Worm (Caenorhabditis elegans) whole organism, young adult: Measurements from ENCODE around the gene btb-5.

Source experiments
- F57A8.1 ChIP-seq: fragments of 200-800 bp; sonication (Bioruptor generic); optimal IDR thresholded peaks from 2 replicates; lab custom pipeline; 2018; ENCODE audit warnings: mild to moderate bottlenecking, missing genetic modification characterization, moderate library complexity, missing compliant biosample characterization
- cebp-1 ChIP-seq, 2 experiments: fragments of 200-800 bp in 1 of 2; sonication (Bioruptor generic) in 1 of 2; sonication (generic microtip) in 1 of 2; IDR thresholded peaks in 1 of 2; optimal IDR thresholded peaks in 1 of 2; 2 replicates each; pipeline versions ENCODE4 v1.3.6 to Lab custom; 2017 to 2022; ENCODE audit warnings: missing compliant biosample characterization in 2 of 2, missing genetic modification characterization in 2 of 2, mild to moderate bottlenecking in 1 of 2, missing genetic modification reagents in 1 of 2, moderate library complexity in 1 of 2
- die-1 ChIP-seq: sonication (generic microtip); optimal IDR thresholded peaks from 2 replicates; lab custom pipeline; 2016; ENCODE audit warnings: missing genotype, mild to moderate bottlenecking, missing genetic modification characterization, missing compliant biosample characterization
- dpl-1 ChIP-seq: fragments of 150-350 bp; optimal IDR thresholded peaks from 2 replicates; lab custom pipeline; 2014; ENCODE audit warnings: missing biosample characterization, missing genetic modification reagents, missing genetic modification characterization
- egl-44 ChIP-seq: fragments of 200-800 bp; sonication (Bioruptor generic); IDR thresholded peaks from 2 replicates; pipeline ENCODE4 v1.3.6; 2022; ENCODE audit warnings: missing genetic modification reagents, missing genetic modification characterization, missing compliant biosample characterization
- lin-35 ChIP-seq, 3 experiments: fragments of 150-350 bp in 2 of 3; sonication (generic microtip) in 1 of 3; optimal IDR thresholded peaks; 2 replicates each; lab custom pipeline; 2014 to 2018; ENCODE audit warnings: missing biosample characterization in 3 of 3, missing genetic modification characterization in 3 of 3, missing genetic modification reagents in 3 of 3
- madf-3 ChIP-seq: fragments of 200-800 bp; sonication (Bioruptor generic); IDR thresholded peaks from 2 replicates; pipeline ENCODE4 v1.3.6; 2022; ENCODE audit warnings: missing genetic modification reagents, missing genetic modification characterization, missing compliant biosample characterization
- madf-6 ChIP-seq: fragments of 200-800 bp; sonication (Bioruptor generic); IDR thresholded peaks from 2 replicates; pipeline ENCODE4 v1.3.6; 2022; ENCODE audit warnings: missing genetic modification reagents, missing genetic modification characterization, missing compliant biosample characterization
- nhr-120 ChIP-seq: fragments of 200-800 bp; sonication (Bioruptor generic); IDR thresholded peaks from 2 replicates; pipeline ENCODE4 v1.3.6; 2022; ENCODE audit warnings: missing genetic modification characterization, missing compliant biosample characterization
- pha-4 ChIP-seq: fragments of 150-350 bp; sonication (generic microtip); optimal IDR thresholded peaks from 2 replicates; lab custom pipeline; 2014; ENCODE audit warnings: missing biosample characterization, missing genetic modification reagents, missing genetic modification characterization
- somi-1 ChIP-seq: fragments of 200-800 bp; sonication (Bioruptor generic); optimal IDR thresholded peaks from 2 replicates; lab custom pipeline; 2018; ENCODE audit warnings: mild to moderate bottlenecking, missing genetic modification characterization, missing compliant biosample characterization

ce11 chrIII:53696-54095, 7.2 kb downstream of the btb-5 start:
- TF ChIP-seq dpl-1 (GFP tag; lab: Kevin White, UChicago) (no peak), madf-3 (GFP tag; lab: Robert Waterston, UW) (no peak), egl-44 (GFP tag; lab: Robert Waterston, UW) (no peak), somi-1 (no peak), pha-4 (tag; lab: Kevin White, UChicago) (no peak), cebp-1 (GFP tag; IDR thresholded peaks at IDR 0.05; lab: Robert Waterston, UW) (no peak), cebp-1 (tag; optimal IDR thresholded peaks at IDR 0.05; lab: Kevin White, UChicago) (no peak), madf-6 (no peak), die-1 (no peak), F57A8.1 (no peak), nhr-120 (GFP tag; lab: Robert Waterston, UW) (no peak), lin-35 (GFP tag; optimal IDR thresholded peaks at IDR 0.05; lab: Kevin White, UChicago) (no peak)
